Fruit fly (Drosophila melanogaster): ENCODE data around the gene CG12716.

CG12716 gene

dm6 chrX:12984224-12984623 lies 8.2 kb upstream of the CG12716 start, which contains the start of gene CG32643:
Gene CG32643 (plus strand): TSS chrX:12984524.
- peak; percentile 1 for TF ChIP-seq tj (GFP tag; optimal IDR thresholded peaks at IDR 0.05)
- TF ChIP-seq Clk (GFP tag; optimal IDR thresholded peaks at IDR 0.05) = no peak
- no peak for TF ChIP-seq cic (GFP tag; optimal IDR thresholded peaks at IDR 0.05)
- no peak for TF ChIP-seq CG1620 (GFP tag; optimal IDR thresholded peaks at IDR 0.05)
- TF ChIP-seq CG7045 (GFP tag; optimal IDR thresholded peaks at IDR 0.05) = no peak
- TF ChIP-seq Crg-1 (GFP tag; optimal IDR thresholded peaks at IDR 0.05) = no peak

DNA sequence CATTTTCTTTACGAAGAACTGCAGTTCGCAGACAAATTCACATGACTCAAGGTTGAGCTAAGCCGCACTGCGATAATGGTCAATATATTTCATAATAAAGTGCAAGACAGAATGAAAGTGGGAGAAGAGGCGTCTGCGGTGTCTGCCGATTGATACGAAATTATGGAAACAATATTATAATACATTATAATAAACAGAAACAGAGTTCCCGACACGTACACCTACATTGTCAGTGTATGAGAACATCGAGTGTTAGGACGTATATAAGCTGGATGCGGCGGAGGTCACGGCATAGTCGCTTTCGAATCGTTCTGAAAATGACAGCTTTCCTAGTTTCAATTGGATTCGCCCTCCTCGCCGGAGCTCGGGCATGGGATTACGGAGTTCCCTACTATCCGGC lies 5.6 kb downstream of the CG12716 start, which contains the start of gene CG15721:
Gene CG15721 (plus strand): TSS at position 301 of the 400 bp plus-strand sequence.
- TF ChIP-seq CG5204 (GFP tag; optimal IDR thresholded peaks at IDR 0.05) = no peak
- no peak for TF ChIP-seq pad (GFP tag; optimal IDR thresholded peaks at IDR 0.05)

- TF ChIP-seq bab1 (GFP tag; optimal IDR thresholded peaks at IDR 0.05) = no peak
- TF ChIP-seq Mnt (GFP tag; optimal IDR thresholded peaks at IDR 0.05) = no peak
- no peak for TF ChIP-seq CG7101 (tag; optimal IDR thresholded peaks at IDR 0.05)
- TF ChIP-seq CG5204 (GFP tag; optimal IDR thresholded peaks at IDR 0.05) = no peak
- no peak for TF ChIP-seq pad (GFP tag; optimal IDR thresholded peaks at IDR 0.05)
- no peak for TF ChIP-seq ovo (GFP tag; optimal IDR thresholded peaks at IDR 0.05)
- TF ChIP-seq kay (GFP tag; ENCODE audit: borderline replicate concordance) = no peak
- no peak for TF ChIP-seq toe (GFP tag; optimal IDR thresholded peaks at IDR 0.05)
- TF ChIP-seq cic (GFP tag; optimal IDR thresholded peaks at IDR 0.05) = no peak
- no peak for TF ChIP-seq CG14711 (tag; optimal IDR thresholded peaks at IDR 0.05)
- no peak for TF ChIP-seq tj (GFP tag; optimal IDR thresholded peaks at IDR 0.05)
- TF ChIP-seq CG1620 (GFP tag; optimal IDR thresholded peaks at IDR 0.05) = no peak
Measured at dm6 chrX:12967296-12967938, 8.6 kb downstream of the CG12716 start, which contains the start of gene Mur11Da. Gene Mur11Da (plus strand): TSS chrX:12967888.

dm6 chrX:12958920-12959319 lies 17.1 kb downstream of the CG12716 start, which contains the start of gene CG32642:
Gene CG32642 (plus strand): TSS chrX:12959220.
- TF ChIP-seq CG7045 (GFP tag; optimal IDR thresholded peaks at IDR 0.05) (no peak), CG7101 (tag; optimal IDR thresholded peaks at IDR 0.05) (no peak), CG12768 (GFP tag; optimal IDR thresholded peaks at IDR 0.05) (no peak), pad (GFP tag; optimal IDR thresholded peaks at IDR 0.05) (no peak), cnc (optimal IDR thresholded peaks at IDR 0.05) (no peak), cic (GFP tag; optimal IDR thresholded peaks at IDR 0.05) (no peak), CG5204 (GFP tag; optimal IDR thresholded peaks at IDR 0.05) (no peak), ovo (GFP tag; optimal IDR thresholded peaks at IDR 0.05) (no peak), Clk (GFP tag; optimal IDR thresholded peaks at IDR 0.05) (no peak), Mnt (GFP tag; optimal IDR thresholded peaks at IDR 0.05) (no peak), Crg-1 (GFP tag; optimal IDR thresholded peaks at IDR 0.05) (no peak), kay (GFP tag; ENCODE audit: borderline replicate concordance) (no peak), CG1620 (GFP tag; optimal IDR thresholded peaks at IDR 0.05) (no peak)

dm6 chrX:12957412-12957895 lies 18.6 kb downstream of the CG12716 start, which contains the start of gene hec:
Gene hec (minus strand): TSS chrX:12957462.
- TF ChIP-seq toe (GFP tag; optimal IDR thresholded peaks at IDR 0.05) (no peak), cic (GFP tag; optimal IDR thresholded peaks at IDR 0.05) (no peak), CG7045 (GFP tag; optimal IDR thresholded peaks at IDR 0.05) (no peak), Hr96 (GFP tag; optimal IDR thresholded peaks at IDR 0.05) (no peak), CG5204 (GFP tag; optimal IDR thresholded peaks at IDR 0.05) (no peak), Mnt (GFP tag; optimal IDR thresholded peaks at IDR 0.05) (no peak), CG11617 (GFP tag; optimal IDR thresholded peaks at IDR 0.05) (no peak)

DNA sequence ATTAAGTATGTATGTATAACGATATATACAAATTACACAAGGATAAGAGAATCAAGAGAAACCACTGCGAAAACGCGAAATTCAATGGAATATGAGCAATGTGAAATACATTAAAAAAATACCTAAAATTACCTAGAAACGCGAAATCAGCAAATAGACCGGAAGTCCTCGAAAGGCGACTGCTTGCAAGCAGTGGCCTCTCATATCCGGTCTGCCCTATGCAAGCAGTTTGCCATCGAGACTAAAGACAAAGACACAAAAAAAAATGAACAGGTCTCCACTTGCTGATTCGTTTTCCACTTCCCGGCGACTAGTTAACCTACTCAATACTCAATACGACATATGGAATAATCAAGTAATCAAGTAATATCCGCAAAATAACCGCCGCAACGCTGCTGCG lies 28.4 kb downstream of the CG12716 start:
- TF ChIP-seq CG11617 (GFP tag; optimal IDR thresholded peaks at IDR 0.05) (no peak), CG7045 (GFP tag; optimal IDR thresholded peaks at IDR 0.05) (no peak), CG33017 (tag; optimal IDR thresholded peaks at IDR 0.05) (no peak), ovo (GFP tag; optimal IDR thresholded peaks at IDR 0.05) (no peak), bab1 (GFP tag; optimal IDR thresholded peaks at IDR 0.05) (no peak), CG5204 (GFP tag; optimal IDR thresholded peaks at IDR 0.05) (no peak), pad (GFP tag; optimal IDR thresholded peaks at IDR 0.05) (no peak), tj (GFP tag; optimal IDR thresholded peaks at IDR 0.05) (no peak), Mnt (GFP tag; optimal IDR thresholded peaks at IDR 0.05) (no peak)

DNA sequence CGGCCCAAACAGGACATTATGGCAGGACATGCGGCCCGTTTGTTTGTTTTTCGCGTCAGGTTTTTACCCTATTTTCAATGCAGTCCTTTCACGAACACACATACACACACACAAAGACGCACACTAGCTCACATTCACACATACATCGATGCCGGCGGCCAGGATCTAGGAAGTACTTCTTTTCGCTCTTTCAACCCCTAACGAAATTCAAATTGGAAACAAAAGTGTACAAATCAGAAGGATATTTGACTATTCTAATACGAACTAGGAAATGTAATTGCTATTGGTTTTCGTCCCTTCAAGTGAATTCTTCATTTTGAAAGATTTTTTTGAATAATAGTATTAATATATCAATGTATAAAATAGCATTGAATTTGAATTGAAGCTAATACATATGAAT lies 35.6 kb downstream of the CG12716 start:
- no peak for TF ChIP-seq CG12768 (GFP tag; optimal IDR thresholded peaks at IDR 0.05)
- no peak for TF ChIP-seq CG14711 (tag; optimal IDR thresholded peaks at IDR 0.05)
- no peak for TF ChIP-seq CG11617 (GFP tag; optimal IDR thresholded peaks at IDR 0.05)
- no peak for TF ChIP-seq kay (GFP tag; ENCODE audit: borderline replicate concordance)
- TF ChIP-seq Crg-1 (GFP tag; optimal IDR thresholded peaks at IDR 0.05) = no peak
- TF ChIP-seq Hr96 (GFP tag; optimal IDR thresholded peaks at IDR 0.05) = no peak
- no peak for TF ChIP-seq cic (GFP tag; optimal IDR thresholded peaks at IDR 0.05)
- no peak for TF ChIP-seq toe (GFP tag; optimal IDR thresholded peaks at IDR 0.05)
- TF ChIP-seq cnc (optimal IDR thresholded peaks at IDR 0.05) = no peak
- no peak for TF ChIP-seq CG5204 (GFP tag; optimal IDR thresholded peaks at IDR 0.05)
- TF ChIP-seq pad (GFP tag; optimal IDR thresholded peaks at IDR 0.05) = no peak
- TF ChIP-seq Mnt (GFP tag; optimal IDR thresholded peaks at IDR 0.05) = no peak
- TF ChIP-seq ovo (GFP tag; optimal IDR thresholded peaks at IDR 0.05) = no peak
- no peak for TF ChIP-seq CG7101 (tag; optimal IDR thresholded peaks at IDR 0.05)
- TF ChIP-seq CG7045 (GFP tag; optimal IDR thresholded peaks at IDR 0.05) = no peak

All from whole organism, adult.